Fruit fly (Drosophila melanogaster): ENCODE measurements around the gene beat-Vb.

DNA sequence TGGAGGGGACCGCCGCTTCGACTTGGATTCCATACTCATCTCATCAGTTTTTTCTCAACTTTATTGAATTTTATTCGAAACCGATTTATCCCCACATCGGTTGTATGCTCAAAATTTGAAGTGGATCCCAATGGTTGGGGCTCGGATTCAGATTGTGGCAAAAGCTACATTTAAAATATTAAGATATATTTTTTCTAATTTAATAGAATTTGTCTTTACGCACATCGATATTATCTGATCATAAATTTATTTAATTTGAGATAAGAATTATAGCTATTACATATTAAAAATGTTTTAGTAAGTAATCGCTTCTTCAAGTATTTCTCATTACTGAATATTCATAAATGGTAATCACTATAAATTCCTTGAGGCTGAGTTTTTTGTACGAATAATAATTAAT is 4.7 kb upstream of the beat-Vb start, which contains the start of gene CG10909:
- no peak for TF ChIP-seq CG9797 (GFP tag; optimal IDR thresholded peaks at IDR 0.05)
- no peak for TF ChIP-seq sna (GFP tag; IDR thresholded peaks at IDR 0.05; ENCODE audit: partially characterized antibody)
- TF ChIP-seq pho (GFP tag; optimal IDR thresholded peaks at IDR 0.05), result no peak
- TF ChIP-seq Hr51 (GFP tag; optimal IDR thresholded peaks at IDR 0.05), result no peak

All from whole organism, embryonic.